Fruit fly (Drosophila melanogaster) whole organism, embryonic: Measurements from ENCODE around the gene CG31157.

Source experiments
- B-H2 ChIP-seq: fragments of 200-800 bp; sonication (Bioruptor generic); optimal IDR thresholded peaks from 2 replicates; lab custom pipeline; 2018; ENCODE audit warnings: missing biosample characterization, mild to moderate bottlenecking, missing genetic modification characterization
- CG10321 ChIP-seq: fragments of 200-800 bp; sonication (Bioruptor generic); IDR thresholded peaks from 2 replicates; pipeline ENCODE4 v1.3.6; 2022; ENCODE audit warnings: missing biosample characterization, missing genetic modification characterization
- CG10543 ChIP-seq: fragments of 200-800 bp; sonication (Bioruptor generic); optimal IDR thresholded peaks from 3 replicates; lab custom pipeline; 2017; ENCODE audit warnings: missing biosample characterization, mild to moderate bottlenecking, missing genetic modification characterization, moderate library complexity
- CG13424 ChIP-seq: fragments of 200-800 bp; sonication (Bioruptor generic); optimal IDR thresholded peaks from 2 replicates; lab custom pipeline; 2019; ENCODE audit warnings: missing biosample characterization, mild to moderate bottlenecking, missing genetic modification characterization, moderate library complexity
- CG14441 ChIP-seq: fragments of 200-800 bp; sonication (Bioruptor generic); IDR thresholded peaks from 2 replicates; pipeline ENCODE4 v1.3.6; 2022; ENCODE audit warnings: missing biosample characterization, missing genetic modification characterization
- CG1529 ChIP-seq: fragments of 200-800 bp; sonication (Bioruptor generic); optimal IDR thresholded peaks from 3 replicates; lab custom pipeline; 2018; ENCODE audit warnings: missing biosample characterization, missing genetic modification characterization
- CG15696 ChIP-seq: fragments of 200-800 bp; sonication (Bioruptor generic); optimal IDR thresholded peaks from 2 replicates; lab custom pipeline; 2019; ENCODE audit warnings: missing biosample characterization, mild to moderate bottlenecking, missing genetic modification characterization, moderate library complexity
- CG1647 ChIP-seq: fragments of 200-800 bp; sonication (Bioruptor generic); optimal IDR thresholded peaks from 3 replicates; lab custom pipeline; 2016; ENCODE audit warnings: missing biosample characterization, missing genetic modification characterization
- CG17568 ChIP-seq: fragments of 200-800 bp; sonication (Bioruptor generic); optimal IDR thresholded peaks from 2 replicates; lab custom pipeline; 2018; ENCODE audit warnings: missing biosample characterization, mild to moderate bottlenecking, missing genetic modification characterization, moderate library complexity
- CG2120 ChIP-seq: fragments of 200-800 bp; sonication (Bioruptor generic); optimal IDR thresholded peaks from 3 replicates; lab custom pipeline; 2016; ENCODE audit warnings: missing biosample characterization, missing genetic modification characterization
- CG30403 ChIP-seq: fragments of 200-800 bp; sonication (Bioruptor generic); optimal IDR thresholded peaks from 3 replicates; lab custom pipeline; 2016; ENCODE audit warnings: missing biosample characterization, missing genetic modification characterization
- CG31441 ChIP-seq: fragments of 200-800 bp; sonication (Bioruptor generic); IDR thresholded peaks from 2 replicates; pipeline ENCODE4 v1.3.6; 2022; ENCODE audit warnings: missing biosample characterization, missing genetic modification characterization
- CG32772 ChIP-seq: fragments of 200-800 bp; sonication (Bioruptor generic); IDR thresholded peaks from 2 replicates; pipeline ENCODE4 v1.3.6; 2022; ENCODE audit warnings: missing biosample characterization, missing genetic modification characterization
- CG5180 ChIP-seq: fragments of 200-800 bp; sonication (Bioruptor generic); optimal IDR thresholded peaks from 3 replicates; lab custom pipeline; 2017; ENCODE audit warnings: missing biosample characterization, missing genetic modification characterization, mild to moderate bottlenecking, moderate library complexity, missing genetic modification reagents
- CG6254 ChIP-seq: fragments of 200-800 bp; sonication (Bioruptor generic); optimal IDR thresholded peaks from 3 replicates; lab custom pipeline; 2017; ENCODE audit warnings: mild to moderate bottlenecking, missing biosample characterization, missing genetic modification reagents, missing genetic modification characterization
- CG7271 ChIP-seq: fragments of 200-800 bp; sonication (Bioruptor generic); optimal IDR thresholded peaks from 2 replicates; lab custom pipeline; 2018; ENCODE audit warnings: missing biosample characterization, mild to moderate bottlenecking, missing genetic modification characterization, moderate library complexity
- Doc3 ChIP-seq: fragments of 200-800 bp; sonication (Bioruptor generic); IDR thresholded peaks from 3 replicates; pipeline ENCODE4 v1.3.6; 2022; ENCODE audit warnings: missing biosample characterization, missing genetic modification characterization; ENCODE audit not compliant: partially characterized antibody
- Drgx ChIP-seq: fragments of 200-800 bp; sonication (Bioruptor generic); IDR thresholded peaks from 2 replicates; pipeline ENCODE4 v1.3.6; 2022; ENCODE audit warnings: missing biosample characterization, missing genetic modification characterization
- E2f1 ChIP-seq: fragments of 200-800 bp; sonication (Bioruptor generic); IDR thresholded peaks from 2 replicates; pipeline ENCODE4 v1.3.6; 2022; ENCODE audit warnings: missing biosample characterization, missing genetic modification characterization
- Fer1 ChIP-seq: fragments of 200-800 bp; sonication (Bioruptor generic); optimal IDR thresholded peaks from 2 replicates; lab custom pipeline; 2017; ENCODE audit warnings: missing biosample characterization, mild to moderate bottlenecking, missing genetic modification characterization
- Hey ChIP-seq: fragments of 200-800 bp; sonication (Bioruptor generic); optimal IDR thresholded peaks from 3 replicates; lab custom pipeline; 2018; ENCODE audit warnings: missing biosample characterization, mild to moderate bottlenecking, missing genetic modification characterization
- NFAT ChIP-seq: fragments of 200-800 bp; sonication (Bioruptor generic); IDR thresholded peaks from 2 replicates; pipeline ENCODE4 v1.3.6; 2022; ENCODE audit warnings: missing biosample characterization, missing genetic modification characterization
- Nf-YB ChIP-seq: fragments of 200-800 bp; sonication (Bioruptor generic); optimal IDR thresholded peaks from 3 replicates; lab custom pipeline; 2019; ENCODE audit warnings: missing biosample characterization, mild to moderate bottlenecking, missing genetic modification characterization, moderate library complexity
- NfI ChIP-seq: fragments of 200-800 bp; sonication (Bioruptor generic); optimal IDR thresholded peaks from 3 replicates; lab custom pipeline; 2018; ENCODE audit warnings: missing biosample characterization, mild to moderate bottlenecking, missing genetic modification characterization, moderate library complexity
- Rfx ChIP-seq: fragments of 200-800 bp; sonication (Bioruptor generic); IDR thresholded peaks from 2 replicates; pipeline ENCODE4 v1.3.6; 2022; ENCODE audit warnings: missing biosample characterization, missing genetic modification characterization
- Scr ChIP-seq: fragments of 200-800 bp; sonication (Bioruptor generic); IDR thresholded peaks from 2 replicates; pipeline ENCODE4 v1.3.6; 2022; ENCODE audit warnings: missing biosample characterization, missing genetic modification characterization; ENCODE audit not compliant: partially characterized antibody
- Usf ChIP-seq: fragments of 200-800 bp; sonication (Bioruptor generic); optimal IDR thresholded peaks from 2 replicates; lab custom pipeline; 2017; ENCODE audit warnings: missing genotype, missing biosample characterization, missing genetic modification characterization
- Xbp1 ChIP-seq: fragments of 200-800 bp; sonication (Bioruptor generic); optimal IDR thresholded peaks from 3 replicates; lab custom pipeline; 2016; ENCODE audit warnings: missing biosample characterization, mild to moderate bottlenecking, missing genetic modification characterization
- ac ChIP-seq: fragments of 200-800 bp; sonication (Bioruptor generic); optimal IDR thresholded peaks from 3 replicates; lab custom pipeline; 2017; ENCODE audit warnings: missing biosample characterization, mild to moderate bottlenecking, missing genetic modification characterization
- ap ChIP-seq: fragments of 200-800 bp; sonication (Bioruptor generic); IDR thresholded peaks from 2 replicates; pipeline ENCODE4 v1.3.6; 2022; ENCODE audit warnings: missing biosample characterization, missing genetic modification characterization
- crc ChIP-seq: fragments of 200-800 bp; sonication (Bioruptor generic); optimal IDR thresholded peaks from 2 replicates; lab custom pipeline; 2016; ENCODE audit warnings: missing biosample characterization, missing genetic modification characterization
- crp ChIP-seq, 2 experiments: fragments of 200-800 bp; sonication (Bioruptor generic); optimal IDR thresholded peaks; 2 replicates in 1 of 2; 3 replicates in 1 of 2; lab custom pipeline; 2017; ENCODE audit warnings: missing biosample characterization in 2 of 2, missing genetic modification characterization in 2 of 2, mild to moderate bottlenecking in 1 of 2, moderate library complexity in 1 of 2
- dysf ChIP-seq: fragments of 200-800 bp; sonication (Bioruptor generic); IDR thresholded peaks from 3 replicates; pipeline ENCODE4 v1.3.6; 2022; ENCODE audit warnings: missing biosample characterization, missing genetic modification characterization
- grn ChIP-seq: fragments of 200-800 bp; sonication (Bioruptor generic); optimal IDR thresholded peaks from 3 replicates; lab custom pipeline; 2017; ENCODE audit warnings: missing biosample characterization, missing genetic modification characterization
- gt ChIP-seq: fragments of 200-800 bp; sonication (Bioruptor generic); IDR thresholded peaks from 2 replicates; pipeline ENCODE4 v1.3.6; 2022; ENCODE audit warnings: missing biosample characterization, missing genetic modification characterization
- jing ChIP-seq: fragments of 200-800 bp; sonication (Bioruptor generic); optimal IDR thresholded peaks from 2 replicates; lab custom pipeline; 2018; ENCODE audit warnings: missing biosample characterization, mild to moderate bottlenecking, missing genetic modification characterization
- jumu ChIP-seq: fragments of 200-800 bp; sonication (Bioruptor generic); optimal IDR thresholded peaks from 3 replicates; lab custom pipeline; 2016; ENCODE audit warnings: missing biosample characterization, missing genetic modification characterization
- kay ChIP-seq: fragments of 200-800 bp; sonication (Bioruptor generic); optimal IDR thresholded peaks from 2 replicates; lab custom pipeline; 2016; ENCODE audit warnings: missing biosample characterization, missing genetic modification characterization
- lola ChIP-seq, 3 experiments: fragments of >200 bp in 2 of 3; fragments of 200-800 bp in 1 of 3; sonication (Bioruptor generic) in 1 of 3; optimal IDR thresholded peaks; 2 replicates each; lab custom pipeline; 2017 to 2019; ENCODE audit warnings: missing biosample characterization in 3 of 3, missing genetic modification characterization in 3 of 3, mild to moderate bottlenecking in 1 of 3, moderate library complexity in 1 of 3
- nom ChIP-seq: fragments of 200-800 bp; sonication (Bioruptor generic); optimal IDR thresholded peaks from 2 replicates; lab custom pipeline; 2017; ENCODE audit warnings: missing biosample characterization, missing genetic modification characterization, mild to moderate bottlenecking, moderate library complexity, missing genetic modification reagents
- p53 ChIP-seq: fragments of 200-800 bp; sonication (Bioruptor generic); optimal IDR thresholded peaks from 2 replicates; lab custom pipeline; 2016; ENCODE audit warnings: missing biosample characterization, missing genetic modification characterization
- psq ChIP-seq: fragments of 200-800 bp; sonication (Bioruptor generic); optimal IDR thresholded peaks from 2 replicates; lab custom pipeline; 2017; ENCODE audit warnings: missing biosample characterization, missing genetic modification characterization
- sd ChIP-seq: fragments of 200-800 bp; sonication (Bioruptor generic); optimal IDR thresholded peaks from 3 replicates; lab custom pipeline; 2018; ENCODE audit warnings: missing biosample characterization, mild to moderate bottlenecking, missing genetic modification characterization, moderate library complexity
- sens-2 ChIP-seq: fragments of 200-800 bp; sonication (Bioruptor generic); IDR thresholded peaks from 2 replicates; pipeline ENCODE4 v1.3.6; 2022; ENCODE audit warnings: missing biosample characterization, missing genetic modification characterization
- stc ChIP-seq: fragments of 200-800 bp; sonication (Bioruptor generic); IDR thresholded peaks from 2 replicates; pipeline ENCODE4 v1.3.6; 2022; ENCODE audit warnings: missing biosample characterization, missing genetic modification characterization
- unpg ChIP-seq: fragments of 200-800 bp; sonication (Bioruptor generic); optimal IDR thresholded peaks from 3 replicates; lab custom pipeline; 2018; ENCODE audit warnings: missing biosample characterization, mild to moderate bottlenecking, missing genetic modification characterization, moderate library complexity
- wor ChIP-seq: fragments of 200-800 bp; sonication (Bioruptor generic); IDR thresholded peaks from 2 replicates; pipeline ENCODE4 v1.3.6; 2022; ENCODE audit warnings: missing biosample characterization, missing genetic modification characterization
- z ChIP-seq: fragments of 200-800 bp; sonication (Bioruptor generic); IDR thresholded peaks from 3 replicates; pipeline ENCODE4 v1.3.6; 2022; ENCODE audit warnings: missing biosample characterization, missing genetic modification characterization
- zf30C ChIP-seq: fragments of 200-800 bp; sonication (Bioruptor generic); optimal IDR thresholded peaks from 3 replicates; lab custom pipeline; 2018; ENCODE audit warnings: missing biosample characterization, mild to moderate bottlenecking, missing genetic modification characterization
- zfh1 ChIP-seq: fragments of 200-800 bp; sonication (Bioruptor generic); IDR thresholded peaks from 3 replicates; pipeline ENCODE4 v1.3.6; 2022; ENCODE audit warnings: missing biosample characterization, missing genetic modification characterization

The CG31157 gene

DNA sequence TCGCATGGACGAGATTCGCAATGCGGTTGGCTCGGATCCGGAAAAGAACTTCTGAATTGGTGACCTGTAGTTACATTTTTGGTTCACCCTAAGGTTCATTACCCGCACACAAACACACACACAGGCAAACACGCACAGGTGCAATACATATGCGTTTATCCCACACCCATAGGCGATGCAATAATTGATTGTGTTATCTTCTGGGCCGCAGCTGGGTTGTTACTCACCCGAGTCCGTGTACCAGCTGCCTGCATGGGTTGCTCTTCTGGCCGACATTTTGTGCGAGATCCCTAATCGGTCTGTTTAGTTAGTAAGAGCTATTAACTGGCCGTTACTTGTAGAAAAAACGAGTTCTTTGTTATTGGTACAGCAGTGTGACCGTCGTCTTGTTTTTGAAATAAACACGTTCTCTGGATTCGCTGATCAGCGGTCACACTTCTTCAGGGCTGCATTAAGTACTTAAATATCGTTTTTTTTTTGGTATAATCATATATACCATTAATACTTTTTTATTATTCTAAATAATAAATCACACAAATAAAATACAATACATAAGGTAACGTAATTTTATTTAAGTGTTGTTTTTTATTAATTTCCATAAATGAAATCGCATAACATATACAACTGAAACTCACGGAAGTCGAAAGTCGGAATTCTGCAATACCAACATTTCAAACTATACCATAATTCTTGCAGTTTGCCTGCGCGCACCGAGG lies 36.5 kb upstream of the CG31157 start, which contains the start of gene CG8031 (continued):
- TF ChIP-seq CG10543, result no peak
- no peak for TF ChIP-seq zf30C (GFP tag; lab: Kevin White, UChicago)
- TF ChIP-seq sens-2 (GFP tag; lab: Robert Waterston, UW), result no peak
- no peak for TF ChIP-seq Nf-YB (GFP tag; lab: Kevin White, UChicago)
- no peak for TF ChIP-seq Xbp1 (GFP tag; lab: Kevin White, UChicago)
- no peak for TF ChIP-seq Rfx (GFP tag; lab: Robert Waterston, UW)
- TF ChIP-seq nom (GFP tag; lab: Kevin White, UChicago), result no peak
- no peak for TF ChIP-seq ap (GFP tag; lab: Robert Waterston, UW)
- TF ChIP-seq CG30403 (GFP tag; lab: Kevin White, UChicago), result no peak
- no peak for TF ChIP-seq z (GFP tag; lab: Robert Waterston, UW)
- TF ChIP-seq zfh1 (GFP tag; lab: Robert Waterston, UW), result 0 out of 3 replicates have a peak, but pooled peaks have one; percentile 16
- TF ChIP-seq CG32772 (GFP tag; lab: Robert Waterston, UW), result no peak
- TF ChIP-seq CG17568 (GFP tag; lab: Kevin White, UChicago), result no peak
- no peak for TF ChIP-seq stc
- TF ChIP-seq CG31441 (GFP tag; lab: Robert Waterston, UW), result no peak
- TF ChIP-seq ac, result no peak
- TF ChIP-seq p53 (GFP tag; lab: Kevin White, UChicago), result no peak
- no peak for TF ChIP-seq kay (GFP tag; lab: Kevin White, UChicago)
- no peak for TF ChIP-seq crc
- TF ChIP-seq Fer1 (GFP tag; lab: Kevin White, UChicago), result no peak
- no peak for TF ChIP-seq unpg (GFP tag; lab: Kevin White, UChicago)
- peak in 1 of 2 experiments; percentile 6 for TF ChIP-seq crp (GFP tag; optimal IDR thresholded peaks at IDR 0.05; lab: Kevin White, UChicago)
- TF ChIP-seq CG14441 (GFP tag; lab: Robert Waterston, UW), result no peak
- TF ChIP-seq gt, result no peak
- TF ChIP-seq grn (GFP tag; lab: Kevin White, UChicago), result no peak
- no peak for TF ChIP-seq CG5180
- no peak for TF ChIP-seq wor (GFP tag; lab: Robert Waterston, UW)
- no peak for TF ChIP-seq E2f1 (GFP tag; lab: Robert Waterston, UW)
- no peak for TF ChIP-seq sd
- TF ChIP-seq Drgx (GFP tag; lab: Robert Waterston, UW), result no peak
- TF ChIP-seq dysf, result no peak
- TF ChIP-seq CG2120 (GFP tag; lab: Kevin White, UChicago), result no peak
- TF ChIP-seq psq (GFP tag; lab: Kevin White, UChicago), result no peak
- TF ChIP-seq jumu (GFP tag; lab: Kevin White, UChicago), result no peak
- TF ChIP-seq NfI (GFP tag; lab: Kevin White, UChicago), result no peak
- TF ChIP-seq CG1647, result no peak
- peak in 1 of 3 experiments; percentile 14 for TF ChIP-seq lola (GFP tag; optimal IDR thresholded peaks at IDR 0.05; lab: Kevin White, UChicago)
- TF ChIP-seq CG15696, result no peak
- TF ChIP-seq Scr, result no peak
- TF ChIP-seq CG6254 (GFP tag; lab: Kevin White, UChicago), result no peak
- no peak for TF ChIP-seq CG7271 (tag; lab: Kevin White, UChicago)
- no peak for TF ChIP-seq jing (GFP tag; lab: Kevin White, UChicago)
- no peak for TF ChIP-seq CG13424 (tag; lab: Kevin White, UChicago)
- no peak for TF ChIP-seq Doc3 (GFP tag; lab: Robert Waterston, UW)
- TF ChIP-seq B-H2 (GFP tag; lab: Kevin White, UChicago), result no peak
- no peak for TF ChIP-seq NFAT (GFP tag; lab: Robert Waterston, UW)
- 0 out of 2 replicates have a peak, but pooled peaks have one; percentile 16 for TF ChIP-seq CG10321
- TF ChIP-seq Usf (GFP tag; lab: Kevin White, UChicago), result no peak
- no peak for TF ChIP-seq Hey (tag; lab: Kevin White, UChicago)
- TF ChIP-seq CG1529 (GFP tag; lab: Kevin White, UChicago), result no peak
